Worm (Caenorhabditis elegans): Measurements from ENCODE around the gene gbh-2.

- no peak for TF ChIP-seq W03F9.2 (tag; optimal IDR thresholded peaks at IDR 0.05)
- no peak for TF ChIP-seq him-1 (tag; optimal IDR thresholded peaks at IDR 0.05)
- no peak for TF ChIP-seq dao-5 (tag; optimal IDR thresholded peaks at IDR 0.05)
Observed at ce11 chrII:8437035-8437434, 48.6 kb upstream of the gbh-2 start, which contains the start of gene acp-3.

Data from whole organism, L4/young adult.